Worm (Caenorhabditis elegans) whole organism, L4/young adult: ENCODE data around the gene F16G10.9.

Source experiments
- W03F9.2 ChIP-seq: fragments of 150-350 bp; optimal IDR thresholded peaks from 2 replicates; lab custom pipeline; 2014; ENCODE audit warnings: missing biosample characterization, missing genetic modification characterization
- dao-5 ChIP-seq: sonication (generic microtip); optimal IDR thresholded peaks from 2 replicates; lab custom pipeline; 2016; ENCODE audit warnings: missing genotype, missing genetic modification characterization, moderate library complexity, missing compliant biosample characterization

DNA sequence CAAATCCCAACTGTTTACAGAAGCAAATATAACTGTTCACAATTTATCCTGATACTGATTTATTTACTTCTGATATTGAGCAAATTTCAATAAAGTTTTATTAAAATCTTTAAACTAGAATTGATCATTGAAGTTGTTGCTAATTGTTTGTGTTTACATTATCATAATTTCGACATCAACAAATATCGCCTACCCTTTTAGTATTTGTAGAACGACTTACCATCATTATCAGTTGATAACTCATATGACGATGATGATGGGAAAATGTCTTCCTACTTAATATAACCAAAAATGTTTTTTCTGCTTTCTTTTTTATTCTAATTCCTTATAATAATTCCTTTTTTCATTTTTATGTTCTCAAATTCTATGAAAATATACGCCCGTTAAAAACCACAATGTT, 35.3 kb upstream of the F16G10.9 start:
- TF ChIP-seq dao-5 (tag; lab: Kevin White, UChicago) (no peak), W03F9.2 (tag; lab: Kevin White, UChicago) (no peak)
